Fruit fly (Drosophila melanogaster) whole organism, embryonic: ENCODE data around the gene Kmn2.

ENCODE experiments used
- Atf-2 ChIP-seq: fragments of 200-800 bp; sonication (Bioruptor generic); optimal IDR thresholded peaks from 2 replicates; lab custom pipeline; 2016; ENCODE audit warnings: missing biosample characterization, missing genetic modification characterization
- Bdp1 ChIP-seq: fragments of 200-800 bp; sonication (Bioruptor generic); optimal IDR thresholded peaks from 3 replicates; lab custom pipeline; 2016; ENCODE audit warnings: missing biosample characterization, missing genetic modification characterization
- CG10267 ChIP-seq: fragments of 200-800 bp; sonication (Bioruptor generic); optimal IDR thresholded peaks from 2 replicates; lab custom pipeline; 2018; ENCODE audit warnings: missing biosample characterization, mild to moderate bottlenecking, missing genetic modification characterization, moderate library complexity
- CG10366 ChIP-seq: fragments of 200-800 bp; sonication (Bioruptor generic); IDR thresholded peaks from 2 replicates; pipeline ENCODE4 v1.3.6; 2022; ENCODE audit warnings: missing biosample characterization, missing genetic modification characterization
- CG10654 ChIP-seq: fragments of 200-800 bp; sonication (Bioruptor generic); optimal IDR thresholded peaks from 2 replicates; lab custom pipeline; 2016; ENCODE audit warnings: missing biosample characterization, missing genetic modification characterization
- CG12769 ChIP-seq: fragments of 200-800 bp; sonication (Bioruptor generic); optimal IDR thresholded peaks from 2 replicates; lab custom pipeline; 2019; ENCODE audit warnings: missing biosample characterization, mild to moderate bottlenecking, missing genetic modification characterization, moderate library complexity
- CG12942 ChIP-seq: fragments of 200-800 bp; sonication (Bioruptor generic); optimal IDR thresholded peaks from 3 replicates; lab custom pipeline; 2016; ENCODE audit warnings: missing biosample characterization, missing genetic modification characterization
- CG14710 ChIP-seq: fragments of 200-800 bp; sonication (Bioruptor generic); optimal IDR thresholded peaks from 3 replicates; lab custom pipeline; 2019; ENCODE audit warnings: missing biosample characterization, mild to moderate bottlenecking, missing genetic modification characterization, moderate library complexity
- CG15011 ChIP-seq: fragments of 200-800 bp; sonication (Bioruptor generic); optimal IDR thresholded peaks from 3 replicates; lab custom pipeline; 2018; ENCODE audit warnings: missing biosample characterization, mild to moderate bottlenecking, missing genetic modification characterization
- CG1647 ChIP-seq: fragments of 200-800 bp; sonication (Bioruptor generic); optimal IDR thresholded peaks from 3 replicates; lab custom pipeline; 2016; ENCODE audit warnings: missing biosample characterization, missing genetic modification characterization
- CG17385 ChIP-seq: fragments of 200-800 bp; sonication (Bioruptor generic); optimal IDR thresholded peaks from 3 replicates; lab custom pipeline; 2018; ENCODE audit warnings: missing biosample characterization, mild to moderate bottlenecking, missing genetic modification characterization
- CG18599 ChIP-seq: fragments of 200-800 bp; sonication (Bioruptor generic); optimal IDR thresholded peaks from 3 replicates; lab custom pipeline; 2017; ENCODE audit warnings: missing biosample characterization, missing genetic modification characterization, mild to moderate bottlenecking, moderate library complexity, missing genetic modification reagents
- CG7987 ChIP-seq: fragments of 200-800 bp; sonication (Bioruptor generic); optimal IDR thresholded peaks from 2 replicates; lab custom pipeline; 2018; ENCODE audit warnings: missing biosample characterization, mild to moderate bottlenecking, missing genetic modification characterization, moderate library complexity
- CG9437 ChIP-seq: fragments of 200-800 bp; sonication (Bioruptor generic); optimal IDR thresholded peaks from 2 replicates; lab custom pipeline; 2018; ENCODE audit warnings: missing biosample characterization, mild to moderate bottlenecking, missing genetic modification characterization
- D19A ChIP-seq: fragments of 200-800 bp; optimal IDR thresholded peaks from 3 replicates; lab custom pipeline; 2019; ENCODE audit warnings: missing biosample characterization, mild to moderate bottlenecking, missing genetic modification characterization, moderate library complexity
- Dip3 ChIP-seq: fragments of 200-800 bp; sonication (Bioruptor generic); optimal IDR thresholded peaks from 3 replicates; lab custom pipeline; 2016; ENCODE audit warnings: missing biosample characterization, missing genetic modification characterization
- ERR ChIP-seq: fragments of 200-800 bp; sonication (Bioruptor generic); optimal IDR thresholded peaks from 2 replicates; lab custom pipeline; 2016; ENCODE audit warnings: missing biosample characterization, missing genetic modification characterization
- HLH54F ChIP-seq: fragments of 200-800 bp; sonication (Bioruptor generic); optimal IDR thresholded peaks from 3 replicates; lab custom pipeline; 2016; ENCODE audit warnings: missing biosample characterization, missing genetic modification characterization
- Hand ChIP-seq: fragments of 200-800 bp; sonication (Bioruptor generic); optimal IDR thresholded peaks from 2 replicates; lab custom pipeline; 2017; ENCODE audit warnings: mild to moderate bottlenecking, missing biosample characterization, missing genetic modification reagents, missing genetic modification characterization
- MBD-R2 ChIP-seq: fragments of 200-800 bp; sonication (Bioruptor generic); IDR thresholded peaks from 2 replicates; pipeline ENCODE4 v1.3.6; 2022; ENCODE audit warnings: missing biosample characterization, missing genetic modification characterization
- Mrtf ChIP-seq: fragments of 200-800 bp; sonication (Bioruptor generic); IDR thresholded peaks from 3 replicates; pipeline ENCODE4 v1.3.6; 2022; ENCODE audit warnings: missing biosample characterization, missing genetic modification characterization
- Nf-YB ChIP-seq: fragments of 200-800 bp; sonication (Bioruptor generic); optimal IDR thresholded peaks from 3 replicates; lab custom pipeline; 2019; ENCODE audit warnings: missing biosample characterization, mild to moderate bottlenecking, missing genetic modification characterization, moderate library complexity
- ato ChIP-seq: fragments of 200-800 bp; sonication (Bioruptor generic); IDR thresholded peaks from 2 replicates; pipeline ENCODE4 v1.3.6; 2022; ENCODE audit warnings: missing biosample characterization, missing genetic modification characterization; ENCODE audit not compliant: partially characterized antibody
- bbx ChIP-seq: fragments of 200-800 bp; sonication (Bioruptor generic); IDR thresholded peaks from 2 replicates; pipeline ENCODE4 v1.3.6; 2022; ENCODE audit warnings: missing biosample characterization, missing genetic modification characterization; ENCODE audit not compliant: partially characterized antibody
- bowl ChIP-seq: fragments of 200-800 bp; sonication (Bioruptor generic); IDR thresholded peaks from 2 replicates; pipeline ENCODE4 v1.3.6; 2022; ENCODE audit warnings: missing biosample characterization, missing genetic modification characterization
- chif ChIP-seq, 2 experiments: fragments of 200-800 bp; sonication (Bioruptor generic); optimal IDR thresholded peaks; 3 replicates each; lab custom pipeline; 2016; ENCODE audit warnings: missing biosample characterization in 2 of 2, missing genetic modification characterization in 2 of 2
- cwo ChIP-seq: fragments of 200-800 bp; sonication (Bioruptor generic); optimal IDR thresholded peaks from 3 replicates; lab custom pipeline; 2017; ENCODE audit warnings: missing biosample characterization, missing genetic modification characterization, mild to moderate bottlenecking, moderate library complexity, missing genetic modification reagents
- danr ChIP-seq: fragments of 200-800 bp; sonication (Bioruptor generic); IDR thresholded peaks from 2 replicates; pipeline ENCODE4 v1.3.6; 2022; ENCODE audit warnings: missing biosample characterization, missing genetic modification characterization
- dimm ChIP-seq: fragments of 200-800 bp; sonication (Bioruptor generic); IDR thresholded peaks from 2 replicates; pipeline ENCODE4 v1.3.6; 2022; ENCODE audit warnings: missing biosample characterization, missing genetic modification characterization
- dm ChIP-seq: fragments of 200-800 bp; sonication (Bioruptor generic); optimal IDR thresholded peaks from 3 replicates; lab custom pipeline; 2016; ENCODE audit warnings: missing biosample characterization, missing genetic modification characterization
- dmrt99B ChIP-seq: fragments of 200-800 bp; sonication (Bioruptor generic); optimal IDR thresholded peaks from 2 replicates; lab custom pipeline; 2018; ENCODE audit warnings: missing biosample characterization, mild to moderate bottlenecking, missing genetic modification characterization, moderate library complexity
- ems ChIP-seq: fragments of 200-800 bp; sonication (Bioruptor generic); optimal IDR thresholded peaks from 3 replicates; lab custom pipeline; 2016; ENCODE audit warnings: missing biosample characterization, missing genetic modification characterization
- en ChIP-seq: fragments of 200-800 bp; sonication (Bioruptor generic); optimal IDR thresholded peaks from 2 replicates; lab custom pipeline; 2016; ENCODE audit warnings: missing biosample characterization, missing genetic modification characterization
- ewg ChIP-seq: fragments of 200-800 bp; sonication (Bioruptor generic); optimal IDR thresholded peaks from 3 replicates; lab custom pipeline; 2017; ENCODE audit warnings: mild to moderate bottlenecking, missing biosample characterization, missing genetic modification reagents, missing genetic modification characterization
- eyg ChIP-seq: fragments of 200-800 bp; sonication (Bioruptor generic); optimal IDR thresholded peaks from 3 replicates; lab custom pipeline; 2016; ENCODE audit warnings: missing biosample characterization, missing genetic modification characterization
- gcm ChIP-seq: fragments of 200-800 bp; sonication (Bioruptor generic); optimal IDR thresholded peaks from 2 replicates; lab custom pipeline; 2019; ENCODE audit warnings: missing biosample characterization, mild to moderate bottlenecking, missing genetic modification characterization, moderate library complexity
- jumu ChIP-seq: fragments of 200-800 bp; sonication (Bioruptor generic); optimal IDR thresholded peaks from 3 replicates; lab custom pipeline; 2016; ENCODE audit warnings: missing biosample characterization, missing genetic modification characterization
- kni ChIP-seq: fragments of 200-800 bp; sonication (Bioruptor generic); optimal IDR thresholded peaks from 3 replicates; lab custom pipeline; 2017; ENCODE audit warnings: mild to moderate bottlenecking, missing biosample characterization, missing genetic modification reagents, missing genetic modification characterization
- lbe ChIP-seq: fragments of 200-800 bp; sonication (Bioruptor generic); optimal IDR thresholded peaks from 2 replicates; lab custom pipeline; 2016; ENCODE audit warnings: missing biosample characterization, mild to moderate bottlenecking, missing genetic modification characterization
- lov ChIP-seq, 2 experiments: fragments of 200-800 bp in 1 of 2; fragments of >200 bp in 1 of 2; sonication (Bioruptor generic) in 1 of 2; IDR thresholded peaks in 1 of 2; optimal IDR thresholded peaks in 1 of 2; 2 replicates in 1 of 2; 3 replicates in 1 of 2; pipeline versions ENCODE4 v1.3.6 to Lab custom; 2017 to 2022; ENCODE audit warnings: missing biosample characterization in 1 of 2, missing genetic modification characterization in 1 of 2
- nerfin-1 ChIP-seq: fragments of 200-800 bp; sonication (Bioruptor generic); optimal IDR thresholded peaks from 3 replicates; lab custom pipeline; 2019; ENCODE audit warnings: missing biosample characterization, mild to moderate bottlenecking, missing genetic modification characterization, moderate library complexity
- nom ChIP-seq: fragments of 200-800 bp; sonication (Bioruptor generic); optimal IDR thresholded peaks from 2 replicates; lab custom pipeline; 2017; ENCODE audit warnings: missing biosample characterization, missing genetic modification characterization, mild to moderate bottlenecking, moderate library complexity, missing genetic modification reagents
- onecut ChIP-seq: fragments of 200-800 bp; sonication (Bioruptor generic); IDR thresholded peaks from 2 replicates; pipeline ENCODE4 v1.3.6; 2022; ENCODE audit warnings: missing biosample characterization, missing genetic modification characterization
- pb ChIP-seq: fragments of 200-800 bp; sonication (Bioruptor generic); optimal IDR thresholded peaks from 3 replicates; lab custom pipeline; 2016; ENCODE audit warnings: missing biosample characterization, missing genetic modification characterization
- pho ChIP-seq: fragments of 200-800 bp; sonication (Bioruptor generic); optimal IDR thresholded peaks from 2 replicates; lab custom pipeline; 2016; ENCODE audit warnings: missing biosample characterization, missing genetic modification characterization
- pros ChIP-seq: fragments of 200-800 bp; sonication (Bioruptor generic); optimal IDR thresholded peaks from 3 replicates; lab custom pipeline; 2019; ENCODE audit warnings: missing biosample characterization, mild to moderate bottlenecking, missing genetic modification characterization, moderate library complexity
- salm ChIP-seq: fragments of 200-800 bp; sonication (Bioruptor generic); optimal IDR thresholded peaks from 2 replicates; lab custom pipeline; 2018; ENCODE audit warnings: missing biosample characterization, mild to moderate bottlenecking, missing genetic modification characterization
- tna ChIP-seq: fragments of 200-800 bp; sonication (Bioruptor generic); IDR thresholded peaks from 2 replicates; pipeline ENCODE4 v1.3.6; 2022; ENCODE audit warnings: missing biosample characterization, missing genetic modification characterization; ENCODE audit not compliant: partially characterized antibody
- twi ChIP-seq: fragments of 200-800 bp; optimal IDR thresholded peaks from 2 replicates; lab custom pipeline; 2019; ENCODE audit warnings: missing biosample characterization, mild to moderate bottlenecking, missing genetic modification characterization, moderate library complexity

Gene Kmn2

DNA sequence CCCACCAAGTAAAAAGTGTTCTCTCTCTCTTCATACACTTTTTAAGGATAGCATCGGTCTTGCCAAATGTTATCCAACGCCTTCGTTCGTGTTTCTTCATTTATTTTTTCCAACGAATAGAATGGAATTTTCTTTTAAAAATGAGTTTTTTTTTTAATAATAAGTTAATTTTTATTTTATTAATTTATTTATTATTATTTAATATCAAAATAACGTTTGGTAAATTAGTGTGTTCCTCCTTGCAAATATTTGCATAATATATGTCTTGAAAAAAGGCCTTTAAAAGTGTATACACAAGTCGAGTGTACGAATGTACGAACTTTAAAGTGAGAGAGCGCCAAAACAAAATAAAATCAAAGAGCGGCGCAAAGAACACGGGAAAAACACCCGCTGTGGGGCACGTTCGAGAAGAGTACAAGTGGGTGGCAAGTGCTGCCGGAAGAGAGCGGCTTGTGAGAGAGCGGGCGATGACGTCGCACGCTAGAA lies 26.1 kb upstream of the Kmn2 start (continued):
- TF ChIP-seq pros (GFP tag; lab: Kevin White, UChicago) (no peak), lbe (GFP tag; lab: Kevin White, UChicago) (peak; percentile 46), kni (GFP tag; lab: Kevin White, UChicago) (no peak), Dip3 (peak; percentile 3), D19A (tag; lab: Kevin White, UChicago) (peak; percentile 100), ato (GFP tag; lab: Robert Waterston, UW) (no peak), Hand (GFP tag; lab: Kevin White, UChicago) (peak; percentile 91), tna (GFP tag; lab: Robert Waterston, UW) (no peak), MBD-R2 (no peak), ewg (GFP tag; lab: Kevin White, UChicago) (peak; percentile 69), nerfin-1 (tag; lab: Kevin White, UChicago) (peak; percentile 61), en (GFP tag; lab: Kevin White, UChicago) (no peak), Nf-YB (GFP tag; lab: Kevin White, UChicago) (peak; percentile 84), ems (GFP tag; lab: Kevin White, UChicago) (peak; percentile 42), gcm (GFP tag; lab: Kevin White, UChicago) (peak; percentile 93), danr (GFP tag; lab: Robert Waterston, UW) (peak; percentile 50; the same call in 1 of the 2 replicates), CG18599 (peak; percentile 91), HLH54F (GFP tag; lab: Kevin White, UChicago) (peak; percentile 5), salm (tag; lab: Kevin White, UChicago) (peak; percentile 89), CG10366 (GFP tag; lab: Robert Waterston, UW) (peak; percentile 81), twi (no peak), bowl (GFP tag; lab: Robert Waterston, UW) (peak; percentile 51; the same call in 1 of the 2 replicates), Bdp1 (peak; percentile 33), pho (GFP tag; lab: Kevin White, UChicago) (peak; percentile 47), CG10267 (tag; lab: Kevin White, UChicago) (peak; percentile 82), onecut (GFP tag; lab: Robert Waterston, UW) (peak; percentile 21; the same call in 1 of the 2 replicates), lov (optimal IDR thresholded peaks at IDR 0.05; lab: Kevin White, UChicago) (no peak), lov (GFP tag; IDR thresholded peaks at IDR 0.05; lab: Robert Waterston, UW) (no peak), dimm (GFP tag; lab: Robert Waterston, UW) (no peak; the same call in 1 of the 2 replicates), CG10654 (peak; percentile 25), dmrt99B (tag; lab: Kevin White, UChicago) (peak; percentile 92), chif (GFP tag; optimal IDR thresholded peaks at IDR 0.05; lab: Kevin White, UChicago) (peak in 1 of 2 experiments; percentile 35), dm (GFP tag; lab: Kevin White, UChicago) (no peak), CG1647 (GFP tag; lab: Kevin White, UChicago) (no peak), CG14710 (tag; lab: Kevin White, UChicago) (peak; percentile 83), eyg (GFP tag; lab: Kevin White, UChicago) (no peak), Atf-2 (GFP tag; lab: Kevin White, UChicago) (peak; percentile 22), CG15011 (no peak), CG17385 (GFP tag; lab: Kevin White, UChicago) (peak; percentile 92), Mrtf (0 out of 3 replicates have a peak, but pooled peaks have one; percentile 54), bbx (GFP tag; lab: Robert Waterston, UW) (no peak), ERR (GFP tag; lab: Kevin White, UChicago) (no peak), CG12769 (tag; lab: Kevin White, UChicago) (no peak), cwo (GFP tag; lab: Kevin White, UChicago) (peak; percentile 75), CG9437 (GFP tag; lab: Kevin White, UChicago) (peak; percentile 94), nom (GFP tag; lab: Kevin White, UChicago) (peak; percentile 87), pb (GFP tag; lab: Kevin White, UChicago) (no peak), CG12942 (GFP tag; lab: Kevin White, UChicago) (peak; percentile 81), jumu (GFP tag; lab: Kevin White, UChicago) (no peak), CG7987 (GFP tag; lab: Kevin White, UChicago) (peak; percentile 44)
